Worm (Caenorhabditis elegans) whole organism, L1 larva: Measurements from ENCODE around the gene ska-3.

Experiments
- C04F5.9 ChIP-seq: sonication (generic microtip); optimal IDR thresholded peaks from 2 replicates; lab custom pipeline; 2016; ENCODE audit warnings: missing genetic modification characterization, missing compliant biosample characterization
- C16A3.4 ChIP-seq: fragments of 150-350 bp; optimal IDR thresholded peaks from 2 replicates; lab custom pipeline; 2014; ENCODE audit warnings: missing biosample characterization, missing genetic modification characterization
- C34B4.2 ChIP-seq: sonication (generic microtip); optimal IDR thresholded peaks from 2 replicates; lab custom pipeline; 2017; ENCODE audit warnings: mild to moderate bottlenecking, missing genetic modification characterization, missing compliant biosample characterization
- Y116A8C.19 ChIP-seq: sonication (generic microtip); optimal IDR thresholded peaks from 2 replicates; lab custom pipeline; 2016; ENCODE audit warnings: missing compliant biosample characterization, missing genetic modification characterization, borderline replicate concordance
- aly-2 ChIP-seq: fragments of 150-350 bp; optimal IDR thresholded peaks from 2 replicates; lab custom pipeline; 2014; ENCODE audit warnings: missing biosample characterization, missing genetic modification characterization
- blmp-1 ChIP-seq: fragments of 150-350 bp; optimal IDR thresholded peaks from 2 replicates; lab custom pipeline; 2014; ENCODE audit warnings: missing biosample characterization, missing genetic modification characterization
- ceh-63 ChIP-seq: fragments of 200-800 bp; sonication (Bioruptor generic); optimal IDR thresholded peaks from 2 replicates; lab custom pipeline; 2018; ENCODE audit warnings: mild to moderate bottlenecking, missing genetic modification characterization, missing compliant biosample characterization
- ceh-88 ChIP-seq: fragments of 200-800 bp; sonication (Bioruptor generic); IDR thresholded peaks from 2 replicates; pipeline ENCODE4 v1.3.6; 2022; ENCODE audit warnings: missing genetic modification characterization, missing compliant biosample characterization
- ces-1 ChIP-seq: fragments of 150-350 bp; optimal IDR thresholded peaks from 2 replicates; lab custom pipeline; 2014; ENCODE audit warnings: missing biosample characterization, missing genetic modification reagents, missing genetic modification characterization
- elt-2 ChIP-seq: sonication (generic microtip); optimal IDR thresholded peaks from 2 replicates; lab custom pipeline; 2016; ENCODE audit warnings: missing genetic modification characterization, mild to moderate bottlenecking, inconsistent platforms, missing compliant biosample characterization, missing genetic modification reagents
- fkh-4 ChIP-seq: sonication (generic microtip); optimal IDR thresholded peaks from 2 replicates; lab custom pipeline; 2016; ENCODE audit warnings: missing compliant biosample characterization, missing genetic modification characterization, borderline replicate concordance
- fkh-8 ChIP-seq: sonication (generic microtip); optimal IDR thresholded peaks from 2 replicates; lab custom pipeline; 2016; ENCODE audit warnings: mild to moderate bottlenecking, missing genetic modification characterization, missing compliant biosample characterization
- irx-1 ChIP-seq: sonication (generic microtip); optimal IDR thresholded peaks from 2 replicates; lab custom pipeline; 2016; ENCODE audit warnings: missing genetic modification characterization, missing compliant biosample characterization
- lin-14 ChIP-seq: fragments of 200-800 bp; sonication (Bioruptor generic); optimal IDR thresholded peaks from 2 replicates; lab custom pipeline; 2018; ENCODE audit warnings: mild to moderate bottlenecking, missing genetic modification characterization, moderate library complexity, missing compliant biosample characterization
- lin-15B ChIP-seq: fragments of 150-350 bp; sonication (generic microtip); optimal IDR thresholded peaks from 3 replicates; lab custom pipeline; 2014; ENCODE audit warnings: missing biosample characterization, missing genetic modification characterization
- lin-35 ChIP-seq, 2 experiments: fragments of 150-350 bp; optimal IDR thresholded peaks; 2 replicates each; lab custom pipeline; 2014; ENCODE audit warnings: missing biosample characterization in 2 of 2, missing genetic modification characterization in 2 of 2, missing genetic modification reagents in 2 of 2
- lsy-2 ChIP-seq, 2 experiments: fragments of 150-350 bp; optimal IDR thresholded peaks; 2 replicates each; lab custom pipeline; 2014; ENCODE audit warnings: missing biosample characterization in 2 of 2, missing genetic modification characterization in 2 of 2
- mdl-1 ChIP-seq, 2 experiments: fragments of 150-350 bp; optimal IDR thresholded peaks; 2 replicates each; lab custom pipeline; 2014 to 2017; ENCODE audit warnings: missing biosample characterization in 2 of 2, missing genetic modification characterization in 2 of 2, inconsistent platforms in 1 of 2
- mef-2 ChIP-seq: fragments of 150-350 bp; optimal IDR thresholded peaks from 2 replicates; lab custom pipeline; 2014; ENCODE audit warnings: missing biosample characterization, missing genetic modification characterization
- nhr-19 ChIP-seq: fragments of 200-800 bp; sonication (Bioruptor generic); conservative IDR thresholded peaks from 2 replicates; pipeline ENCODE4 v1.3.6; 2022; ENCODE audit warnings: missing genetic modification characterization, missing compliant biosample characterization
- nhr-20 ChIP-seq: sonication (generic microtip); optimal IDR thresholded peaks from 2 replicates; lab custom pipeline; 2016; ENCODE audit warnings: mild to moderate bottlenecking, missing genetic modification characterization, missing compliant biosample characterization
- nhr-71 ChIP-seq: sonication (generic microtip); optimal IDR thresholded peaks from 2 replicates; lab custom pipeline; 2016; ENCODE audit warnings: mild to moderate bottlenecking, missing genetic modification characterization, moderate library complexity, missing compliant biosample characterization
- nhr-77 ChIP-seq: fragments of 150-350 bp; optimal IDR thresholded peaks from 2 replicates; lab custom pipeline; 2014; ENCODE audit warnings: missing biosample characterization, missing genetic modification characterization
- nhr-84 ChIP-seq: sonication (generic microtip); optimal IDR thresholded peaks from 2 replicates; lab custom pipeline; 2017; ENCODE audit warnings: missing biosample characterization, missing genetic modification characterization
- nhr-90 ChIP-seq: sonication (generic microtip); optimal IDR thresholded peaks from 2 replicates; lab custom pipeline; 2016; ENCODE audit warnings: mild to moderate bottlenecking, missing genetic modification characterization, missing compliant biosample characterization; ENCODE audit not compliant: poor library complexity
- rnt-1 ChIP-seq: sonication (generic microtip); optimal IDR thresholded peaks from 2 replicates; lab custom pipeline; 2016; ENCODE audit warnings: mild to moderate bottlenecking, missing genetic modification characterization, moderate library complexity, missing compliant biosample characterization
- snpc-4 ChIP-seq: fragments of 150-350 bp; optimal IDR thresholded peaks from 2 replicates; lab custom pipeline; 2014; ENCODE audit warnings: missing biosample characterization, missing genetic modification characterization
- snu-23 ChIP-seq: sonication (generic microtip); optimal IDR thresholded peaks from 2 replicates; lab custom pipeline; 2016; ENCODE audit warnings: missing genetic modification characterization, missing compliant biosample characterization
- sox-4 ChIP-seq: sonication (generic microtip); optimal IDR thresholded peaks from 2 replicates; lab custom pipeline; 2016; ENCODE audit warnings: missing genetic modification characterization, missing compliant biosample characterization
- sptf-1 ChIP-seq: fragments of 150-350 bp; optimal IDR thresholded peaks from 2 replicates; lab custom pipeline; 2014; ENCODE audit warnings: missing biosample characterization, missing genetic modification characterization
- sup-37 ChIP-seq: fragments of 200-800 bp; sonication (Bioruptor generic); optimal IDR thresholded peaks from 2 replicates; lab custom pipeline; 2018; ENCODE audit warnings: mild to moderate bottlenecking, missing genetic modification characterization, missing compliant biosample characterization
- unc-130 ChIP-seq: fragments of 150-350 bp; optimal IDR thresholded peaks from 2 replicates; lab custom pipeline; 2017; ENCODE audit warnings: missing biosample characterization, missing genetic modification characterization, inconsistent platforms
- unc-62 ChIP-seq: fragments of 150-350 bp; optimal IDR thresholded peaks from 2 replicates; lab custom pipeline; 2014; ENCODE audit warnings: missing biosample characterization, missing genetic modification reagents, missing genetic modification characterization
- unc-98 ChIP-seq: fragments of 200-800 bp; sonication (Bioruptor generic); IDR thresholded peaks from 2 replicates; pipeline ENCODE4 v1.3.6; 2022; ENCODE audit warnings: missing genetic modification characterization, missing compliant biosample characterization
- vab-15 ChIP-seq: sonication (generic microtip); optimal IDR thresholded peaks from 2 replicates; lab custom pipeline; 2017; ENCODE audit warnings: missing genotype, mild to moderate bottlenecking, missing genetic modification characterization, missing compliant biosample characterization
- zag-1 ChIP-seq: fragments of 150-350 bp; optimal IDR thresholded peaks from 2 replicates; lab custom pipeline; 2014; ENCODE audit warnings: missing biosample characterization, missing genetic modification characterization
- ztf-11 ChIP-seq, 2 experiments: sonication (generic microtip); optimal IDR thresholded peaks; 2 replicates each; lab custom pipeline; 2016 to 2017; ENCODE audit warnings: missing genetic modification characterization in 2 of 2, missing biosample characterization in 1 of 2, missing compliant biosample characterization in 1 of 2

ska-3 gene

ce11 chrIII:5697963-5698730 is 19.3 kb upstream of the ska-3 start, which contains the start of the genes lgg-3 and rgs-5 (continued):
- TF ChIP-seq Y116A8C.19 (tag; lab: Kevin White, UChicago): no peak
- no peak for TF ChIP-seq nhr-84 (tag; lab: Kevin White, UChicago)
- peak; percentile 27 for TF ChIP-seq C16A3.4 (tag; lab: Kevin White, UChicago)
- peak; percentile 30 for TF ChIP-seq snu-23
- TF ChIP-seq ceh-88 (GFP tag; lab: Robert Waterston, UW): no peak
- no peak for TF ChIP-seq C04F5.9 (tag; lab: Kevin White, UChicago)
- no peak for TF ChIP-seq vab-15
- peak; percentile 34 for TF ChIP-seq rnt-1 (tag; lab: Kevin White, UChicago)
- TF ChIP-seq sup-37 (GFP tag; lab: Kevin White, UChicago): no peak
- no peak for TF ChIP-seq irx-1 (tag; lab: Kevin White, UChicago)
- no peak for TF ChIP-seq elt-2 (tag; lab: Kevin White, UChicago)
- no peak for TF ChIP-seq snpc-4
- TF ChIP-seq mdl-1 (tag; optimal IDR thresholded peaks at IDR 0.05; lab: Kevin White, UChicago): peak in 1 of 2 experiments; percentile 8
- peak; percentile 30 to 62 for TF ChIP-seq lsy-2 (tag; optimal IDR thresholded peaks at IDR 0.05; lab: Kevin White, UChicago)
- no peak for TF ChIP-seq aly-2 (tag; lab: Kevin White, UChicago)
- no peak for TF ChIP-seq ceh-63 (GFP tag; lab: Kevin White, UChicago)
- no peak for TF ChIP-seq mef-2
- no peak for TF ChIP-seq unc-130 (tag; lab: Kevin White, UChicago)
- peak; percentile 18 for TF ChIP-seq lin-15B
- TF ChIP-seq sptf-1 (tag; lab: Kevin White, UChicago): no peak
- no peak for TF ChIP-seq ztf-11 (tag; optimal IDR thresholded peaks at IDR 0.05; lab: Kevin White, UChicago)
- TF ChIP-seq zag-1 (tag; lab: Kevin White, UChicago): no peak
- no peak for TF ChIP-seq C34B4.2 (tag; lab: Kevin White, UChicago)
- peak; percentile 10 to 70 for TF ChIP-seq lin-35 (GFP tag; optimal IDR thresholded peaks at IDR 0.05; lab: Kevin White, UChicago)
- TF ChIP-seq lin-14 (GFP tag; lab: Kevin White, UChicago): no peak
- TF ChIP-seq sox-4: no peak
- TF ChIP-seq unc-98: no peak
- TF ChIP-seq nhr-20 (tag; lab: Kevin White, UChicago): peak; percentile 3
- no peak for TF ChIP-seq unc-62 (GFP tag; lab: Kevin White, UChicago)
- no peak for TF ChIP-seq nhr-77 (tag; lab: Kevin White, UChicago)
- peak; percentile 46 for TF ChIP-seq nhr-71
- TF ChIP-seq fkh-8 (tag; lab: Kevin White, UChicago): peak; percentile 1
- TF ChIP-seq nhr-90 (tag; lab: Kevin White, UChicago): no peak
- peak; percentile 20 for TF ChIP-seq blmp-1
- TF ChIP-seq ces-1: no peak

ce11 chrIII:5697266-5697665 is 18.5 kb upstream of the ska-3 start, which contains the start of gene B0336.7:
B0336.7 (minus strand) TSS chrIII:5697366.
- TF ChIP-seq ceh-63 (GFP tag; lab: Kevin White, UChicago): no peak
- TF ChIP-seq nhr-19 (GFP tag; lab: Robert Waterston, UW): no peak
- no peak for TF ChIP-seq fkh-4 (tag; lab: Kevin White, UChicago)
- no peak for TF ChIP-seq C34B4.2 (tag; lab: Kevin White, UChicago)

ce11 chrIII:5693736-5694135 is 14.9 kb upstream of the ska-3 start, which contains the start of gene B0336.13:
B0336.13 (plus strand) TSS chrIII:5694036.
- TF ChIP-seq nhr-77 (tag; lab: Kevin White, UChicago) (no peak), Y116A8C.19 (tag; lab: Kevin White, UChicago) (no peak), C34B4.2 (tag; lab: Kevin White, UChicago) (no peak), irx-1 (tag; lab: Kevin White, UChicago) (no peak)
